Worm (Caenorhabditis elegans): ENCODE results near the gene srh-23.

srh-23 gene

DNA sequence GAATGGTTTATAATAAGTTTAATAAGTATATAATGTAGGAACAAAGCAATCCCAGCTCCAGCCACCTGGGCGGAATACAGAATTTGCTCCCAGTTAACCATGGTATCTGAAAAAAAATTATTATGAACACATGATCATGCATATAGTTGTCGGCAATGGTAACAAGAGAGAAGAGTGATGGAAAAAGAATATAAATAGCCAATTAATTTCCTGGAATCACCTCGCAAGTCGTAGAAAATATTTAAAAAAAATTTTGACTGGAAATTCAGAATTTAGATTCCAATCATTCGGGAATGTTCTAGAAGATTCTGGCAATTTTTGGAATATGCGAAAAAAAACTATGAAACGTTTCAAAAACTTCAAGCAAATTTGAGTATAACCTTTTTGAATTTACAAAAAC, 23.3 kb downstream of the srh-23 start, which contains the start of gene str-211:
str-211 (minus strand) TSS at position 101 of the 400 bp plus-strand sequence.
- TF ChIP-seq nhr-12 (tag; optimal IDR thresholded peaks at IDR 0.05) = no peak

ce11 chrV:4948635-4949034, 27.7 kb downstream of the srh-23 start, which contains the start of gene str-209:
TSS of gene str-209 (plus strand) at chrV:4948935.
- TF ChIP-seq R02D3.7 (tag; optimal IDR thresholded peaks at IDR 0.05) = no peak
- TF ChIP-seq tbx-2 (tag; optimal IDR thresholded peaks at IDR 0.05) = no peak
- TF ChIP-seq sea-2 (GFP tag; optimal IDR thresholded peaks at IDR 0.05) = no peak
- TF ChIP-seq nhr-237 (tag; optimal IDR thresholded peaks at IDR 0.05) = no peak
- TF ChIP-seq lin-15B (tag; optimal IDR thresholded peaks at IDR 0.05) = no peak
- no peak for TF ChIP-seq ceh-28 (tag; optimal IDR thresholded peaks at IDR 0.05)
- TF ChIP-seq pqm-1 (tag; optimal IDR thresholded peaks at IDR 0.05) = no peak
- no peak for TF ChIP-seq elt-3 (tag; optimal IDR thresholded peaks at IDR 0.05)
- no peak for TF ChIP-seq nfya-1 (tag; optimal IDR thresholded peaks at IDR 0.05; ENCODE audit: insufficient read depth)
- TF ChIP-seq skn-1 (tag; optimal IDR thresholded peaks at IDR 0.05) = no peak
- TF ChIP-seq ceh-16 (tag; optimal IDR thresholded peaks at IDR 0.05) = no peak
- no peak for TF ChIP-seq ceh-82 (tag; optimal IDR thresholded peaks at IDR 0.05)
- TF ChIP-seq fkh-10 (GFP tag; optimal IDR thresholded peaks at IDR 0.05) = no peak
- TF ChIP-seq fkh-2 (tag; optimal IDR thresholded peaks at IDR 0.05) = no peak
- no peak for TF ChIP-seq egl-27 (tag; optimal IDR thresholded peaks at IDR 0.05)
- TF ChIP-seq lin-39 (tag; optimal IDR thresholded peaks at IDR 0.05) = no peak

- no peak for TF ChIP-seq nhr-25 (tag; optimal IDR thresholded peaks at IDR 0.05)
- no peak for TF ChIP-seq mml-1 (tag; optimal IDR thresholded peaks at IDR 0.05)
- no peak for TF ChIP-seq mdl-1 (tag; optimal IDR thresholded peaks at IDR 0.05)
- TF ChIP-seq pha-4 (tag; optimal IDR thresholded peaks at IDR 0.05) = no peak
- TF ChIP-seq nfya-1 (tag; optimal IDR thresholded peaks at IDR 0.05; ENCODE audit: insufficient read depth) = no peak
- TF ChIP-seq nhr-237 (tag; optimal IDR thresholded peaks at IDR 0.05) = no peak
- TF ChIP-seq fkh-10 (GFP tag; optimal IDR thresholded peaks at IDR 0.05) = no peak
- TF ChIP-seq daf-12 (tag; optimal IDR thresholded peaks at IDR 0.05) = no peak
- TF ChIP-seq eor-1 (tag; optimal IDR thresholded peaks at IDR 0.05) = no peak
- TF ChIP-seq ama-1 (optimal IDR thresholded peaks at IDR 0.05) = no peak
- TF ChIP-seq nhr-12 (tag; optimal IDR thresholded peaks at IDR 0.05) = no peak
Observed at ce11 chrV:4951434-4951833, 30.5 kb downstream of the srh-23 start, which contains the start of gene str-207. TSS of gene str-207 (plus strand) at chrV:4951734.

DNA sequence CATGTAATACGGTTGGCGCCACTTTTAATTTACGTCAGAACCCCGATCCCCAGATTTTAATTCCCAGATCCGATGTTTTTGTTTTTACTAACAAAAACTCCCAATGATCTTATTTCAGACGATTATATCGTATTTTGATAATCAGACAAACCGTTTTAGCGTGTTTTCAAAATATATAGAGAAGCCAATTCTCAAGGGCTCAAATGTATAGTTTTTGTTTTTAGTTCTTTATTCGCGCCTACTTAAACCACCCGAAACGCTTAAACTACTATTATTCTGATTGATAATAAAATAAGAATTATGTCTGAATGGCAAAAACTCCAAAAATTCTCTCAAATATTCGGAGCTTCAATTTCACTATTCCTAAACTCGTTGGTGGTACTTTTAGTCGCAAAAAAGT, 35.6 kb downstream of the srh-23 start, which contains the start of gene str-208:
str-208 (plus strand) TSS at position 301 of the 400 bp plus-strand sequence.
- TF ChIP-seq fkh-10 (GFP tag; optimal IDR thresholded peaks at IDR 0.05) (no peak), fkh-2 (tag; optimal IDR thresholded peaks at IDR 0.05) (no peak), ceh-16 (tag; optimal IDR thresholded peaks at IDR 0.05) (no peak), nhr-67 (tag; optimal IDR thresholded peaks at IDR 0.05) (no peak), egl-27 (tag; optimal IDR thresholded peaks at IDR 0.05) (no peak), nhr-76 (tag; optimal IDR thresholded peaks at IDR 0.05) (no peak), mdl-1 (tag; optimal IDR thresholded peaks at IDR 0.05) (no peak), nhr-12 (tag; optimal IDR thresholded peaks at IDR 0.05) (no peak), lin-39 (tag; optimal IDR thresholded peaks at IDR 0.05) (no peak), ceh-82 (tag; optimal IDR thresholded peaks at IDR 0.05) (no peak), pqm-1 (tag; optimal IDR thresholded peaks at IDR 0.05) (no peak), nhr-77 (tag; optimal IDR thresholded peaks at IDR 0.05) (no peak)

DNA sequence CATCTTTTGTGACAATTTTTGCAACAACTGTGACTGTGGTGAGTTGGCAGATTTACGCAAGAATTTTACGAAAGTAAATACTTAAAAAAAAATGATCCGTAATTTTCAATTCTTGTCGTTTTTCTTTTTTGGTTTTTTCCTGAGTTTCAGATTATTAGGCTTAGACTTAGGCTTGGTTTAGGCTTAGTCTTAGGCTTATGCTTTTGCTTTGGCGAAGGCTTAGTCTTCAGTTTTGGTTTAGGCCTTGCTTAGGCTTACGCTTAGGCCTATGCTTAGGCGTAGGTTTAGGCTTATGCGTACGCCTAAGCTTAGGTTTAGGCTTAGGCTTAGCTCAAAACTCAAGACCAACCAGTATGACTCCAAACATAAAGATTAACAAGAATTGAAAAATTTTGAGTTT, 36.7 kb downstream of the srh-23 start:
- TF ChIP-seq jun-1 (tag; optimal IDR thresholded peaks at IDR 0.05) (no peak), ZK546.5 (tag; optimal IDR thresholded peaks at IDR 0.05) (no peak), nhr-28 (tag; optimal IDR thresholded peaks at IDR 0.05) (no peak), mml-1 (tag; optimal IDR thresholded peaks at IDR 0.05) (no peak), egl-27 (tag; optimal IDR thresholded peaks at IDR 0.05) (no peak), nhr-43 (tag; optimal IDR thresholded peaks at IDR 0.05; ENCODE audit: poor library complexity, severe bottlenecking) (no peak), lin-15B (tag; optimal IDR thresholded peaks at IDR 0.05) (no peak), egl-5 (tag; optimal IDR thresholded peaks at IDR 0.05) (no peak), elt-2 (tag; optimal IDR thresholded peaks at IDR 0.05) (no peak), fkh-2 (tag; optimal IDR thresholded peaks at IDR 0.05) (no peak), fos-1 (tag; optimal IDR thresholded peaks at IDR 0.05) (no peak)
